Fruit fly (Drosophila melanogaster) whole organism, pupa: ENCODE measurements around the gene GluRIIA.

ENCODE experiments used
- CG10348 ChIP-seq: fragments of 200-800 bp; sonication (Bioruptor generic); IDR thresholded peaks from 2 replicates; pipeline ENCODE4 v1.3.6; 2022; ENCODE audit warnings: missing biosample characterization, missing genetic modification characterization
- CG12605 ChIP-seq: fragments of 200-800 bp; sonication (Bioruptor generic); IDR thresholded peaks from 2 replicates; pipeline ENCODE4 v1.3.6; 2022; ENCODE audit warnings: missing biosample characterization, missing genetic modification characterization
- CG13204 ChIP-seq: fragments of 200-800 bp; sonication (Bioruptor generic); optimal IDR thresholded peaks from 2 replicates; lab custom pipeline; 2018; ENCODE audit warnings: missing biosample characterization, mild to moderate bottlenecking, missing genetic modification characterization, moderate library complexity
- CG14655 ChIP-seq: fragments of 200-800 bp; sonication (Bioruptor generic); optimal IDR thresholded peaks from 3 replicates; lab custom pipeline; 2017; ENCODE audit warnings: mild to moderate bottlenecking, missing biosample characterization, missing genetic modification reagents, missing genetic modification characterization
- CG15710 ChIP-seq: fragments of 200-800 bp; sonication (Bioruptor generic); optimal IDR thresholded peaks from 2 replicates; lab custom pipeline; 2018; ENCODE audit warnings: missing biosample characterization, mild to moderate bottlenecking, missing genetic modification characterization, moderate library complexity
- CG17806 ChIP-seq: fragments of 200-800 bp; sonication (Bioruptor generic); optimal IDR thresholded peaks from 2 replicates; lab custom pipeline; 2018; ENCODE audit warnings: missing biosample characterization, mild to moderate bottlenecking, missing genetic modification characterization, moderate library complexity
- CG32121 ChIP-seq: fragments of 200-800 bp; sonication (Bioruptor generic); IDR thresholded peaks from 2 replicates; pipeline ENCODE4 v1.3.6; 2022; ENCODE audit warnings: missing biosample characterization, missing genetic modification characterization
- CG34367 ChIP-seq: fragments of 200-800 bp; sonication (Bioruptor generic); optimal IDR thresholded peaks from 2 replicates; lab custom pipeline; 2018; ENCODE audit warnings: missing biosample characterization, mild to moderate bottlenecking, missing genetic modification characterization
- CG4496 ChIP-seq: fragments of 200-800 bp; sonication (Bioruptor generic); IDR thresholded peaks from 3 replicates; pipeline ENCODE4 v1.3.6; 2022; ENCODE audit warnings: missing biosample characterization, missing genetic modification characterization
- CG8159 ChIP-seq: fragments of 200-800 bp; sonication (Bioruptor generic); optimal IDR thresholded peaks from 3 replicates; lab custom pipeline; 2018; ENCODE audit warnings: missing biosample characterization, mild to moderate bottlenecking, missing genetic modification characterization, moderate library complexity
- CG8301 ChIP-seq: fragments of 200-800 bp; sonication (Bioruptor generic); optimal IDR thresholded peaks from 2 replicates; lab custom pipeline; 2018; ENCODE audit warnings: missing biosample characterization, mild to moderate bottlenecking, missing genetic modification characterization
- CG9948 ChIP-seq: fragments of 200-800 bp; sonication (Bioruptor generic); optimal IDR thresholded peaks from 2 replicates; lab custom pipeline; 2018; ENCODE audit warnings: missing biosample characterization, mild to moderate bottlenecking, missing genetic modification characterization, moderate library complexity
- D1 ChIP-seq: fragments of 200-800 bp; sonication (Bioruptor generic); optimal IDR thresholded peaks from 2 replicates; lab custom pipeline; 2018; ENCODE audit warnings: missing biosample characterization, mild to moderate bottlenecking, missing genetic modification characterization, moderate library complexity
- EcR ChIP-seq: fragments of 200-800 bp; sonication (Bioruptor generic); optimal IDR thresholded peaks from 3 replicates; lab custom pipeline; 2019; ENCODE audit warnings: missing biosample characterization, missing genetic modification characterization, mild to moderate bottlenecking, moderate library complexity, missing genetic modification reagents
- Ets98B ChIP-seq: fragments of 200-800 bp; sonication (Bioruptor generic); IDR thresholded peaks from 2 replicates; pipeline ENCODE4 v1.3.6; 2022; ENCODE audit warnings: missing biosample characterization, missing genetic modification characterization
- Pif1A ChIP-seq: fragments of 200-800 bp; sonication (Bioruptor generic); optimal IDR thresholded peaks from 3 replicates; lab custom pipeline; 2016; ENCODE audit warnings: missing biosample characterization, missing genetic modification characterization
- Pif1B ChIP-seq: fragments of 200-800 bp; sonication (Bioruptor generic); optimal IDR thresholded peaks from 3 replicates; lab custom pipeline; 2016; ENCODE audit warnings: missing biosample characterization, missing genetic modification characterization
- Snoo ChIP-seq: fragments of 200-800 bp; sonication (Bioruptor generic); optimal IDR thresholded peaks from 3 replicates; lab custom pipeline; 2017; ENCODE audit warnings: missing biosample characterization, mild to moderate bottlenecking, missing genetic modification characterization, inconsistent platforms
- fd96Ca ChIP-seq: fragments of 200-800 bp; sonication (Bioruptor generic); IDR thresholded peaks from 3 replicates; pipeline ENCODE4 v1.3.6; 2022; ENCODE audit warnings: missing biosample characterization, missing genetic modification characterization
- gl ChIP-seq: fragments of 200-800 bp; sonication (Bioruptor generic); optimal IDR thresholded peaks from 2 replicates; lab custom pipeline; 2018; ENCODE audit warnings: missing biosample characterization, mild to moderate bottlenecking, missing genetic modification characterization
- rn ChIP-seq: fragments of 200-800 bp; sonication (Bioruptor generic); IDR thresholded peaks from 2 replicates; pipeline ENCODE4 v1.3.6; 2022; ENCODE audit warnings: missing biosample characterization, missing genetic modification characterization

GluRIIA gene

dm6 chr2L:5547288-5547777 lies 7.5 kb upstream of the GluRIIA start:
- TF ChIP-seq fd96Ca (GFP tag; lab: Robert Waterston, UW) (no peak), gl (tag; lab: Kevin White, UChicago) (no peak), Ets98B (GFP tag; lab: Robert Waterston, UW) (no peak), Snoo (no peak), CG17806 (tag; lab: Kevin White, UChicago) (no peak), EcR (no peak), CG8159 (tag; lab: Kevin White, UChicago) (no peak), CG34367 (no peak), D1 (tag; lab: Kevin White, UChicago) (no peak), Pif1A (GFP tag; lab: Kevin White, UChicago) (no peak), CG8301 (tag; lab: Kevin White, UChicago) (no peak), CG15710 (tag; lab: Kevin White, UChicago) (no peak), CG32121 (GFP tag; lab: Robert Waterston, UW) (no peak), Pif1B (GFP tag; lab: Kevin White, UChicago) (no peak), CG12605 (no peak), rn (no peak), CG4496 (GFP tag; lab: Robert Waterston, UW) (no peak)

dm6 chr2L:5550735-5551134 lies 4.1 kb upstream of the GluRIIA start, which contains the start of gene CG14014:
Gene CG14014, minus strand, starts transcription at chr2L:5550835.
- TF ChIP-seq CG13204 (GFP tag; lab: Kevin White, UChicago) (no peak), CG17806 (tag; lab: Kevin White, UChicago) (no peak), Ets98B (GFP tag; lab: Robert Waterston, UW) (no peak), fd96Ca (GFP tag; lab: Robert Waterston, UW) (no peak), Pif1A (GFP tag; lab: Kevin White, UChicago) (no peak), CG15710 (tag; lab: Kevin White, UChicago) (no peak), Snoo (no peak), CG9948 (no peak), CG4496 (GFP tag; lab: Robert Waterston, UW) (no peak), CG32121 (GFP tag; lab: Robert Waterston, UW) (no peak), CG12605 (no peak), CG34367 (no peak), rn (no peak), Pif1B (GFP tag; lab: Kevin White, UChicago) (no peak), CG8159 (tag; lab: Kevin White, UChicago) (no peak), EcR (no peak), gl (tag; lab: Kevin White, UChicago) (no peak), CG14655 (GFP tag; lab: Kevin White, UChicago) (no peak)

- TF ChIP-seq CG8301 (tag; lab: Kevin White, UChicago) (no peak), D1 (tag; lab: Kevin White, UChicago) (no peak), CG8159 (tag; lab: Kevin White, UChicago) (no peak), CG32121 (GFP tag; lab: Robert Waterston, UW) (no peak), CG9948 (no peak), gl (tag; lab: Kevin White, UChicago) (no peak), CG12605 (no peak), CG17806 (tag; lab: Kevin White, UChicago) (no peak), EcR (no peak)
Measured at dm6 chr2L:5551538-5551937, 3.3 kb upstream of the GluRIIA start, which contains the start of gene CG18269. Gene CG18269, plus strand, starts transcription at chr2L:5551838.

dm6 chr2L:5553750-5554149 lies 1.1 kb upstream of the GluRIIA start, which contains the start of the genes CG14013 and CG14017:
Gene CG14013, minus strand, starts transcription at chr2L:5553850.
Gene CG14017, plus strand, starts transcription at chr2L:5553897.
- TF ChIP-seq gl (tag; lab: Kevin White, UChicago) (no peak), CG4496 (GFP tag; lab: Robert Waterston, UW) (no peak), CG32121 (GFP tag; lab: Robert Waterston, UW) (no peak), CG8159 (tag; lab: Kevin White, UChicago) (no peak), CG12605 (no peak), Pif1B (GFP tag; lab: Kevin White, UChicago) (no peak), Snoo (no peak), rn (no peak), Pif1A (GFP tag; lab: Kevin White, UChicago) (no peak)

- TF ChIP-seq CG17806 (tag; lab: Kevin White, UChicago) = no peak
- peak; percentile 20 for TF ChIP-seq CG14655 (GFP tag; lab: Kevin White, UChicago)
Measured at dm6 chr2L:5558809-5559392, 4.0 kb downstream of the GluRIIA start, which contains the start of gene GluRIIB. Gene GluRIIB, plus strand, starts transcription at chr2L:5559342.

- TF ChIP-seq CG4496 (GFP tag; lab: Robert Waterston, UW) (peak; percentile 89), Ets98B (GFP tag; lab: Robert Waterston, UW) (peak; percentile 84), Pif1B (GFP tag; lab: Kevin White, UChicago) (peak; percentile 0), CG15710 (tag; lab: Kevin White, UChicago) (peak; percentile 64), gl (tag; lab: Kevin White, UChicago) (no peak), Snoo (no peak), CG9948 (peak; percentile 57), fd96Ca (GFP tag; lab: Robert Waterston, UW) (peak; percentile 44; the same call in 1 of the 3 replicates), rn (peak; percentile 40; the same call in 1 of the 2 replicates), CG32121 (GFP tag; lab: Robert Waterston, UW) (peak; percentile 72; the same call in 1 of the 2 replicates), CG8159 (tag; lab: Kevin White, UChicago) (peak; percentile 71), D1 (tag; lab: Kevin White, UChicago) (no peak), CG14655 (GFP tag; lab: Kevin White, UChicago) (peak; percentile 63), EcR (no peak), CG8301 (tag; lab: Kevin White, UChicago) (peak; percentile 63), CG10348 (GFP tag; lab: Robert Waterston, UW) (no peak), CG34367 (peak; percentile 30), Pif1A (GFP tag; lab: Kevin White, UChicago) (peak; percentile 20), CG17806 (tag; lab: Kevin White, UChicago) (peak; percentile 60), CG13204 (GFP tag; lab: Kevin White, UChicago) (no peak), CG12605 (peak; percentile 81)
- TF ChIP-seq, all 21 proteins: peak for 15
Measured at dm6 chr2L:5567103-5567502, 12.2 kb downstream of the GluRIIA start.
